Worm (Caenorhabditis elegans): Measurements from ENCODE around the gene tag-297.

Gene tag-297

DNA sequence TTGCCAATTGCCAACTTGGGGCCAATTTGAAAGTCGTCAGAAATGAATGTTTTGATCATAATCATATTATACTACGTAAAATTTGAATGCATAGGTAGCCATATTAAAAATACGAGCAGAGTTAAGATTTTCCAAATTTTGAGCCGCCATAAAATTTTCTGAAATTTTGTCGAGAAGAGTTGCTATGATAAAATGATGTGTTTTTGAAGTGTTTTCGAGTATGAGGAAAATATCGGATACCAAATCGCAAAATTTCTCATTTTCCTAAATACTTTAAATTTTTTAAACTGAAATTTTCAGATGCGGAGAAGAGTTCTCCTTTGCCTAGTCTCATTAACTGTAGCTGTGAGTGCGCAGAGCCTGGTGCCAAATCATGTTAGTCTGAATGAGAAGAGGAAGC, at the start of gene tag-297:
Gene tag-297 (plus strand): TSS at position 301 of the 400 bp plus-strand sequence.
- TF ChIP-seq nhr-6 (tag; optimal IDR thresholded peaks at IDR 0.05) = no peak
- TF ChIP-seq unc-39 (tag; optimal IDR thresholded peaks at IDR 0.05) = no peak
- no peak for TF ChIP-seq daf-12 (tag; optimal IDR thresholded peaks at IDR 0.05)
- no peak for TF ChIP-seq lim-7 (GFP tag; IDR thresholded peaks at IDR 0.05)
- TF ChIP-seq zfp-3 (GFP tag; conservative IDR thresholded peaks at IDR 0.05) = no peak
- no peak for TF ChIP-seq madf-9 (GFP tag; conservative IDR thresholded peaks at IDR 0.05)
- no peak for TF ChIP-seq nhr-102 (tag; optimal IDR thresholded peaks at IDR 0.05)
- no peak for TF ChIP-seq dmd-9 (GFP tag; IDR thresholded peaks at IDR 0.05)

DNA sequence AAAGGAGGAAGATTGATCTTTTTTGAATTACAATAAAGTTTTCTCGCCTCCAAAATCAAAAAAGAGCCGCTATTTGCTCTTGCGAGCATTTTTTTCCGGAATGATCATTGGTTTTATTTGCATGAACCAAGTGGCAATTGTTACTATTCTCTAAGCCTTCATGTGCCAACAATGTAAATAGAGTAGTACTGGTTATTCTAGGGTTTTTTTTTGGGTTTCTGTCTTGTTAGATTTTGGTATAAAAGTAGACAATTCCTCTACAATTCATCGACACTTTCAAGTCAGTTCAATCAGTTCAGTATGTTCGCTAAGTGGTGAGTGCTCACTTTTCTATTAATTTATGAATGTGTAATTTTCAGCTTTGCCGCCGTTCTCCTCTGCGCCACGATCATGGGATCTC, 49.4 kb upstream of the tag-297 start, which contains the start of gene nspb-7:
Gene nspb-7 (plus strand): TSS at position 301 of the 400 bp plus-strand sequence.
- TF ChIP-seq D1046.2 (GFP tag; IDR thresholded peaks at IDR 0.05) = no peak
- TF ChIP-seq aha-1 (tag) = peak; percentile 24

DNA sequence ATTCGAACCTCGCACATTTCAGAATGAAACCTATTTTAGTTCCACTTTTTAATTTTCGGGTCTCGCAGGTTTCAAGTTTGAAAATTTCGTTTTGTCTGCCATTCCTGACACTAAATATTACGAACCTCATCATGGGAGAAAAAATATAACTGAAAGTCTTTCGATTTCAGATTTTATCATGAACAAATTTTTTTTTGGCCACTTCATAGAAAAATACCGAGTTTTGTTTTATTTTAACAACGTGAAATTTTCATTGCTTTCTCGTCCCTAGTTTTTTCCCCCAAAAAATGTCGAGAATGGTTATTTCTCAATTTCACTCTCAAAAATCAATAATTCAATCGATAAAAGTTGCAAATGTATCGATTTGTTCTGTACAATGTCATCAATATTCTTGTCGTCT, 48.7 kb upstream of the tag-297 start, which contains the start of gene C01G12.9:
Gene C01G12.9 (plus strand): TSS at position 301 of the 400 bp plus-strand sequence.
- TF ChIP-seq ceh-28 (tag; optimal IDR thresholded peaks at IDR 0.05) (peak; percentile 70), nhr-28 (tag; optimal IDR thresholded peaks at IDR 0.05) (no peak)

DNA sequence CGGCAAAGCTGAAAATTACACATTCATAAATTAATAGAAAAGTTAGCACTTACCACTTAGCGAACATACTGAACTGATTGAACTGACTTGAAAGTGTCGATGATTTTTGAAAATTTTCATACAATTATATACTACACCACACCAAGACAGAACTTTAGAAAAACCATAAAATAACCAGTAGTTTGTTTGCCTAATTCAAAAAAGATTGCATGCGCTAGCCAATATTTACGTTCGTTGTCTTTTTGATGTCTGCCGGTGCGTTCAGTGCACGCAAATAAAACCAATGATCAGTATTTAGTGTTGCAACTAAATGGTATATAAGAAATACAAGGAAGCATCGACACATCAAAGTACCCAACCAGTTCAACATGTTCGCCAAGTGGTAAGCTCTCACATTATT, 46.9 kb upstream of the tag-297 start, which contains the start of the genes nspb-8 and nspb-9:
Gene nspb-8 (minus strand): TSS at position 101 of the 400 bp plus-strand sequence.
Gene nspb-9 (plus strand): TSS at position 311 of the 400 bp plus-strand sequence.
- TF ChIP-seq spr-1 (tag; optimal IDR thresholded peaks at IDR 0.05) (no peak), unc-62 (GFP tag; optimal IDR thresholded peaks at IDR 0.05 in 1 of 2) (peak in 1 of 2 experiments; percentile 46), unc-62 (tag; optimal IDR thresholded peaks at IDR 0.05) (no peak), T26A8.4 (GFP tag; IDR thresholded peaks at IDR 0.05) (no peak), arid-1 (GFP tag; conservative IDR thresholded peaks at IDR 0.05) (no peak), aha-1 (tag) (peak; percentile 42)

DNA sequence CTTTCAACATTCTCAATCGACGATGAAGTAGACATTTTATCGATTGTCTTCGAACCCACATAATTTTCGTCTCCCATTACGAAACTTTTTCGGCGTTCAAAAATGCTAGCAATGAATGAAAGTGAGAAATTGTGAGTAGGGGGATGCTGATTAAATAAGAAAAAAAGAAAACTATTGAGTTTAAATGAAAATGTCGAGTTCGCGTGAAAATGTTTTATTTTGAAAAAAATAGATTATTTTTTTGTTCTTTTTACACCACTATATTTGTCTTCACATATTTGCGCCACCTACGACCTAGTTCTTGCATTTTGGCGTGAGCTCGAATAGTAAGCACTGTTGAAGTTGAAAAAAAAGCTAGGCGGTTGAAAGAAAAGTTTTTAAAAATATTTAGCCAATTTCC, 45.2 kb upstream of the tag-297 start, which contains the start of gene C01G12.3:
Gene C01G12.3 (minus strand): TSS at position 101 of the 400 bp plus-strand sequence.
- TF ChIP-seq unc-62 (GFP tag; optimal IDR thresholded peaks at IDR 0.05 in 1 of 2) = peak in 1 of 2 experiments; percentile 11
- TF ChIP-seq unc-62 (tag; optimal IDR thresholded peaks at IDR 0.05) = no peak
- TF ChIP-seq gei-8 (GFP tag; optimal IDR thresholded peaks at IDR 0.05) = no peak

DNA sequence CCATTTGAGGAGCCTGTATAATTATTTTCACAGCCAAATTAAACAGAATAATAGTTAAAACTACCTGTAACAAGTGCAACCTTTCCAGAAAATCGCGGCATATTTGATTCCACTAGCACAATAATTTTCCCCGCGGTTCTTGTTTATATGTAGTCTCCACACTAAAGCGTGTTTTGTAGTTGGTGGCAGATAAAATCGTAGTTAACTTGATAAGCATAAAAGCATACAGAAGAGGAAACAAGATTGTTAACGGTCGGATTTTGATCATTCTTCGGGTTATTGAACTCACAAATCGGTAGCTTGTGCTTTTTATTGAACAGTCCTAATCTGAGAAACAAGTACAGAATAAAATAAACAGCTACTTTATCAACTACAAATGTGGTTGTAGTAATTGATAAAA, 40.0 kb upstream of the tag-297 start, which contains the start of gene C01G12.5:
Gene C01G12.5 (minus strand): TSS at position 101 of the 400 bp plus-strand sequence.
- TF ChIP-seq nhr-28 (tag; optimal IDR thresholded peaks at IDR 0.05) = peak; percentile 24
- no peak for TF ChIP-seq ztf-7 (tag; optimal IDR thresholded peaks at IDR 0.05)
- no peak for TF ChIP-seq nhr-6 (tag; optimal IDR thresholded peaks at IDR 0.05)
- TF ChIP-seq aha-1 (tag) = peak; percentile 26

DNA sequence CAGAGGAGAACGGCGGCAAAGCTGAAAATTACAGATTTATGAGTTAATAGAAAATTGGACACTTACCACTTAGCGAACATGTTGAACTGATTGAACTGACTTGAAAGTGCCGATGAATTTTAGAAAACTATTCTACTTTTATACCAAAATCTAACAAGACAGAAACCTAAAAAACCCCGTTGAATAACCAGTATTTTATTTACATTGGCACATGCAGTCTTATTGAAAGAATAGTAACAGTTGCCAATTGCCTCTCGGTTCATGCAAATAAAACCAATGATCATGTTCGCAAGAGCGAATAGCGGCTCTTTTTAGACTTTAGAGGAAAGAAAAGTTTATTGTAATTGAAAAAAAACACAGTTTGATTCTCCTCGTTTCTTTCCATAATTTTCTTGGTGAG, 39.3 kb upstream of the tag-297 start, which contains the start of gene nspb-10:
Gene nspb-10 (minus strand): TSS at position 101 of the 400 bp plus-strand sequence.
- TF ChIP-seq madf-5 (GFP tag; IDR thresholded peaks at IDR 0.05) (no peak), Y105C5A.15 (GFP tag; IDR thresholded peaks at IDR 0.05) (no peak), ceh-32 (tag; optimal IDR thresholded peaks at IDR 0.05; ENCODE audit: poor library complexity) (no peak), lim-7 (GFP tag; IDR thresholded peaks at IDR 0.05) (no peak), sdz-12 (GFP tag; optimal IDR thresholded peaks at IDR 0.05) (no peak), daf-12 (tag; optimal IDR thresholded peaks at IDR 0.05) (no peak), nhr-102 (tag; optimal IDR thresholded peaks at IDR 0.05) (no peak), fkh-10 (GFP tag; optimal IDR thresholded peaks at IDR 0.05) (no peak), vab-7 (GFP tag; IDR thresholded peaks at IDR 0.05) (no peak), rbr-2 (tag; optimal IDR thresholded peaks at IDR 0.05) (no peak), mep-1 (tag; optimal IDR thresholded peaks at IDR 0.05) (no peak), Y75B8A.6 (GFP tag; IDR thresholded peaks at IDR 0.05) (no peak), F10B5.3 (tag; optimal IDR thresholded peaks at IDR 0.05) (no peak), T20F7.1 (GFP tag; optimal IDR thresholded peaks at IDR 0.05) (no peak), fos-1 (tag; optimal IDR thresholded peaks at IDR 0.05) (no peak), hmg-1.1 (GFP tag; IDR thresholded peaks at IDR 0.05) (no peak), nhr-25 (tag; optimal IDR thresholded peaks at IDR 0.05; ENCODE audit: borderline replicate concordance, insufficient read depth) (no peak), ztf-11 (tag; optimal IDR thresholded peaks at IDR 0.05) (no peak), egl-43 (GFP tag; IDR thresholded peaks at IDR 0.05) (no peak)

Measured in whole organism, L4 larva.